Fruit fly (Drosophila melanogaster): Measurements from ENCODE around the gene TotE.
A peak's percentile ranks its signal among the peaks of the same experiment; 100 is the strongest.

TotE gene

DNA sequence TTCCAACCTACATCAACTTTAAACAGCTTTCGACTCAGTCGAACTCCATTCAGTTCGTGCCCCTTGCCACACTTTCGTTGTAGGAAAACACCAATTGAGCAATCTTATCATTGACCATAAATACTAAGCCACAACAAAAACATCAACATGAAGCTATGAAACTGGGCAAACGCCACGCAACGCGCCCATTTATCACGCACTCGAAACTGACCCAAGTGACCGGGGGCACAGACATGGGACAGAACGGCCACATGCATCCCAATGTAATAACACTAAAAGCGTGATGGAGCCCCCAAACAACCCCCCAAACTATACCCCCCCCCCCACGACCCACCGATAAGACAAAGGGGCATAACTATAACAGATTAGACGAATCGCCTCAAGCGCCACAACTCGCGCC lies 19.2 kb upstream of the TotE start:
- TF ChIP-seq Vsx2 (GFP tag; optimal IDR thresholded peaks at IDR 0.05; ENCODE audit: partially characterized antibody): no peak

DNA sequence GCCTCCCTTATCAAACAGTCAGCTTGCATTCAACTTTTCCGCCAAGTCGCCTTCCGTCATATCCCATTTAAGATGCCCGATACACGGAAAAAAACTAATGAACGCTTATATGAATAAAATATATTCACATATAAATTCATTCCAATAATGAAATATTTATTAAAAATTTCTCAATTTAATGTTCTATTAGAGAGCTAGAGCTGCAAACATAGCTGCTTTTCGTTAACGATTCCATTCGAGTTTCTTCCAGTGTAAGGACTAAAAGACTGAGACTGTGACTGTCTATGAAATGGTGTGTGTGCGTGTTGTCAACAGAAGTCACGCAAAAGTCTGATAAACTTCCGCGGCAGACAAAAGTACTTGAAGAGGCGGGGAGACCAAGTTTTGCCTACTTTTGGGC lies 16.8 kb upstream of the TotE start:
- peak; percentile 1 for TF ChIP-seq h (GFP tag; optimal IDR thresholded peaks at IDR 0.05)
- no peak for TF ChIP-seq Rel (GFP tag; optimal IDR thresholded peaks at IDR 0.05)
- no peak for TF ChIP-seq Rel (tag; optimal IDR thresholded peaks at IDR 0.05)
- TF ChIP-seq foxo (GFP tag; optimal IDR thresholded peaks at IDR 0.05): peak in 1 of 2 experiments; percentile 9

DNA sequence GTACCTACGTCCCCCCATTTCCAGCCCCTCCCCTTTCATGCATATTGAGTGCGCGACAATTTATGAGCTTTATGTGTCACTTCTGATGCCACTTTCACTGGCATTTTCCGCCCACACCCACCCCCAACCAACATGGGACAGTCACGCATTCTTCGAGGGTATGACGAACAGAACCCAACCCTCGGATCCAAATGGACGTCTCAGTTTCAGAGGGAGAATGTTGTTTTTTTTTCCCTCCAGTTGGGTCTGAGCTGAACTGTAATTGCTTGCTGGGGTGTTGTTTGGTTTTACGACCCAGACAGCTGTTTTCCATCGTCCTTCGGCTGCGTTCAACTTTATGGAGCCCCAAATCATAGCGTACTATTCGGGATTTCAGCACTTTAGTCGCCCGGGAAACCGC lies 10.5 kb upstream of the TotE start:
- TF ChIP-seq Jra (GFP tag; optimal IDR thresholded peaks at IDR 0.05) (no peak), brk (GFP tag; optimal IDR thresholded peaks at IDR 0.05) (no peak), woc (GFP tag; optimal IDR thresholded peaks at IDR 0.05) (no peak), rgr (GFP tag; optimal IDR thresholded peaks at IDR 0.05) (no peak)

DNA sequence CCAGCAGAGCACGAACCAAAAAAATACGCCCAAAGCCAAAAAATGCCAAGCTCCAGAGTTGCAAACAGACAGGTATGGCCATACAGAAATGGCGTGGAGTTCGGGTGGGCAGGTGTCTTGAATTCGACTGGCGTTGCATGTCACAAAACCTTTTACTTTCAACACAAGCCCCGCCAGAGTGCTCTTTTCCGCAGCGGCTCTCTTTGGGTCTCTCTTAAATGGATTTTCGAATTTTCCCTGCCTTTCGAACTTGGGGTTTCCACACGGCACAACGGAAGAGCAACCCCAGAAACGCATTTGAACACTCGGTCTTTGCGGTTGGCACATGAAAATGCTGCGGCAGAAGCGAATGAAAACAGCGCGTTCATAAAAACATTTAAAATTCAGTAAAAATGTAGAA lies 4.5 kb upstream of the TotE start:
- TF ChIP-seq lola (GFP tag; optimal IDR thresholded peaks at IDR 0.05): no peak

DNA sequence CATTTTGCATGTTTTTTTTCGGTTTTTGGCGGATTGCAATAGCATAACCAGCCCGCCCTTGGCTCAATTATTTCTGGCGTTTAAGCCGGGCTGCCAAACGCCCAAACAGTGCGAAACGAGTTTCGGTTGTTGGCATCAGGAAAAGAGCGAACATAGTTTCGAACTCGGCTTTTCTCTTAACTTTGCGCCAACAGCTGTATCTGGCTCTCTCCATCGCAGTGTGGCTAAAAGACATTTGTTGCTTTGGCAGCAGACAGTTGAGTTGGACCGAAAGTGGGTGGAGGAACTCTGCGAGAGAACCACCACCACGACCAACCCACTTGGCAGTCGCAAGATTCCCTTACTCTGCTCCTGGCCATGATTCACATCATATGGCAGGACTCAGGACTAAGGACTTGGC lies 3.7 kb upstream of the TotE start:
- TF ChIP-seq sv (GFP tag; optimal IDR thresholded peaks at IDR 0.05): no peak
- TF ChIP-seq CG32264 (GFP tag; optimal IDR thresholded peaks at IDR 0.05): no peak
- TF ChIP-seq Myc (optimal IDR thresholded peaks at IDR 0.05): no peak
- TF ChIP-seq rgr (GFP tag; optimal IDR thresholded peaks at IDR 0.05): no peak
- TF ChIP-seq ey (GFP tag; optimal IDR thresholded peaks at IDR 0.05): no peak
- TF ChIP-seq jim (GFP tag; optimal IDR thresholded peaks at IDR 0.05): no peak
- no peak for TF ChIP-seq Vsx2 (GFP tag; optimal IDR thresholded peaks at IDR 0.05; ENCODE audit: partially characterized antibody)
- TF ChIP-seq Dif (GFP tag; optimal IDR thresholded peaks at IDR 0.05; ENCODE audit: partially characterized antibody): no peak
- TF ChIP-seq Hr78 (GFP tag; optimal IDR thresholded peaks at IDR 0.05): no peak
- no peak for TF ChIP-seq tai (GFP tag; optimal IDR thresholded peaks at IDR 0.05)
- no peak for TF ChIP-seq Sp1 (GFP tag; optimal IDR thresholded peaks at IDR 0.05)
- TF ChIP-seq N (GFP tag; optimal IDR thresholded peaks at IDR 0.05): no peak
- no peak for TF ChIP-seq Abd-B (GFP tag; optimal IDR thresholded peaks at IDR 0.05)
- no peak for TF ChIP-seq pan (optimal IDR thresholded peaks at IDR 0.05)
- no peak for TF ChIP-seq OdsH (GFP tag; optimal IDR thresholded peaks at IDR 0.05)
- no peak for TF ChIP-seq usp (GFP tag; optimal IDR thresholded peaks at IDR 0.05)
- no peak for TF ChIP-seq dl (GFP tag; optimal IDR thresholded peaks at IDR 0.05; ENCODE audit: insufficient read depth in 1 of 2, partially characterized antibody in 2 of 2)
- no peak for TF ChIP-seq Jra (GFP tag; optimal IDR thresholded peaks at IDR 0.05)
- no peak for TF ChIP-seq Hr83 (GFP tag; optimal IDR thresholded peaks at IDR 0.05; ENCODE audit: poor library complexity, severe bottlenecking)
- no peak for TF ChIP-seq h (GFP tag; optimal IDR thresholded peaks at IDR 0.05)

DNA sequence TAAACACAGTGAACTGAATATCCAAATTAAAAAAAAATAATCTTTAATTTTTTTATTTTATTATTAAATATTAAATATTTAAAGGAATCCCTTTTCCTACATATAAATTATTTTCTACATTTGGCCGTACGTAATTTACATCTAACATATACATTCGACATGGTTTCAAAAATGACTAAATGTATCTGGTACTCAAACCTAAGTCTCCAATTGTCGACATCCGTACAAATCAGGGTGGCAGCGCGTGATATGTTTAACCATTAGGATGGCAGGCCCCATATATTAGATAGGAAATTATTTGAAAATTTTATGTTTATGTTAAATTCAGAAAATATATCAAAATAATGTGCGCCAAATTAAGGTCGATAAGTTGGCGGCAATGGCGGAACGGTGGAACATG lies 1.9 kb upstream of the TotE start:
- TF ChIP-seq Myc (optimal IDR thresholded peaks at IDR 0.05) (peak; percentile 60), psq (GFP tag; optimal IDR thresholded peaks at IDR 0.05) (no peak)

DNA sequence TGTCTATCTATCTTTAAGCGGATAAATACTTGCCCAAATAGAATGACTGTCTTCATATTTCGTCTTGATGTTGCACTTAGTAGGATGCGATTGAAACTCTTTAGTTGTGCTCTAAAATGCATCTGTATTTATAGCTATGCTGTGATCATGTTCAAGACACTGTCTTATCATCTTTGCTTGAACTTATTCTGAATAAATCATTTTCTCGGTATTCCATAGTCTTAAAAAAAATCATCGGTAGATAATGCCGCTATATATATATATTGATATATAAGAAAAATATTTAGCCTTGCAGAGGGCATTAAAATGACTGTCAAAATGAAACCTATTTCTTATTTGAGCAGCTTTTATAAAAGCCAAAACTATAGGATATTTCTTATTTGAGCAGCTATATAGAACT lies 1.0 kb downstream of the TotE start, which contains the start of gene TotF:
Gene TotF, minus strand, starts transcription at position 101 of the 400 bp plus-strand sequence.
- no peak for TF ChIP-seq Myc (optimal IDR thresholded peaks at IDR 0.05)
- TF ChIP-seq Rel (GFP tag; optimal IDR thresholded peaks at IDR 0.05): no peak
- no peak for TF ChIP-seq Rel (tag; optimal IDR thresholded peaks at IDR 0.05)
- TF ChIP-seq CrebA (GFP tag; optimal IDR thresholded peaks at IDR 0.05; ENCODE audit: borderline replicate concordance): no peak
- TF ChIP-seq Dif (GFP tag; optimal IDR thresholded peaks at IDR 0.05; ENCODE audit: partially characterized antibody): no peak
- no peak for TF ChIP-seq brk (GFP tag; optimal IDR thresholded peaks at IDR 0.05)
- TF ChIP-seq dsf (GFP tag; optimal IDR thresholded peaks at IDR 0.05; ENCODE audit: borderline replicate concordance): no peak
- no peak for TF ChIP-seq Hr83 (GFP tag; optimal IDR thresholded peaks at IDR 0.05; ENCODE audit: poor library complexity, severe bottlenecking)
- TF ChIP-seq jim (GFP tag; optimal IDR thresholded peaks at IDR 0.05): no peak
- no peak for TF ChIP-seq Vsx2 (GFP tag; optimal IDR thresholded peaks at IDR 0.05; ENCODE audit: partially characterized antibody)
- no peak for TF ChIP-seq CG32264 (GFP tag; optimal IDR thresholded peaks at IDR 0.05)
- TF ChIP-seq woc (GFP tag; optimal IDR thresholded peaks at IDR 0.05): no peak
- TF ChIP-seq Dfd (GFP tag; optimal IDR thresholded peaks at IDR 0.05): no peak
- TF ChIP-seq tai (GFP tag; optimal IDR thresholded peaks at IDR 0.05): no peak
- TF ChIP-seq sage (GFP tag; optimal IDR thresholded peaks at IDR 0.05): no peak
- no peak for TF ChIP-seq lola (GFP tag; optimal IDR thresholded peaks at IDR 0.05)
- no peak for TF ChIP-seq dl (GFP tag; optimal IDR thresholded peaks at IDR 0.05; ENCODE audit: insufficient read depth in 1 of 2, partially characterized antibody in 2 of 2)
- no peak for TF ChIP-seq foxo (GFP tag; optimal IDR thresholded peaks at IDR 0.05)

Measured in whole organism, wandering third instar larva.